Fruit fly (Drosophila melanogaster) whole organism, wandering third instar larva: ENCODE data around the gene CG33159.

ENCODE experiments used
- Abd-B ChIP-seq: fragments of >200 bp; optimal IDR thresholded peaks from 2 replicates; lab custom pipeline; 2017; ENCODE audit warnings: missing biosample characterization, missing genetic modification characterization
- CG32264 ChIP-seq: fragments of 200-800 bp; sonication (Bioruptor generic); optimal IDR thresholded peaks from 2 replicates; lab custom pipeline; 2016; ENCODE audit warnings: missing biosample characterization, missing genetic modification characterization
- CG9705 ChIP-seq: fragments of 200-800 bp; sonication (Bioruptor generic); optimal IDR thresholded peaks from 2 replicates; lab custom pipeline; 2018; ENCODE audit warnings: missing biosample characterization, mild to moderate bottlenecking, missing genetic modification characterization
- CrebA ChIP-seq: fragments of 200-800 bp; sonication (Bioruptor generic); optimal IDR thresholded peaks from 2 replicates; lab custom pipeline; 2016; ENCODE audit warnings: missing biosample characterization, mild to moderate bottlenecking, missing genetic modification characterization, borderline replicate concordance
- Dfd ChIP-seq: fragments of >200 bp; optimal IDR thresholded peaks from 2 replicates; lab custom pipeline; 2017; ENCODE audit warnings: missing biosample characterization, missing genetic modification characterization
- Dif ChIP-seq: fragments of 200-275, 200-300 bp; sonication (Bioruptor generic); optimal IDR thresholded peaks from 2 replicates; lab custom pipeline; 2018; ENCODE audit warnings: missing biosample characterization, missing genetic modification characterization; ENCODE audit not compliant: partially characterized antibody
- GATAd ChIP-seq: sonication (Bioruptor generic); optimal IDR thresholded peaks from 2 replicates; lab custom pipeline; 2016; ENCODE audit warnings: missing biosample characterization, missing genetic modification characterization
- HLH106 ChIP-seq: fragments of 200-800 bp; optimal IDR thresholded peaks from 3 replicates; lab custom pipeline; 2019; ENCODE audit warnings: missing biosample characterization, mild to moderate bottlenecking, missing genetic modification characterization, moderate library complexity
- Hnf4 ChIP-seq: fragments of 200-800 bp; sonication (Bioruptor generic); optimal IDR thresholded peaks from 2 replicates; lab custom pipeline; 2016; ENCODE audit warnings: missing biosample characterization, mild to moderate bottlenecking, missing genetic modification characterization
- Hr78 ChIP-seq: fragments of >200 bp; optimal IDR thresholded peaks from 2 replicates; lab custom pipeline; 2017; ENCODE audit warnings: missing biosample characterization, missing genetic modification characterization
- Hr83 ChIP-seq: fragments of 200-300 bp; sonication (Bioruptor generic); optimal IDR thresholded peaks from 2 replicates; lab custom pipeline; 2016; ENCODE audit warnings: missing biosample characterization, mild to moderate bottlenecking, missing genetic modification characterization, moderate library complexity; ENCODE audit not compliant: poor library complexity, severe bottlenecking
- Jra ChIP-seq: sonication (Bioruptor generic); optimal IDR thresholded peaks from 2 replicates; lab custom pipeline; 2016; ENCODE audit warnings: missing biosample characterization, missing genetic modification characterization
- Mio ChIP-seq: sonication (Bioruptor generic); optimal IDR thresholded peaks from 2 replicates; lab custom pipeline; 2016; ENCODE audit warnings: missing biosample characterization, missing genetic modification characterization
- Myc ChIP-seq: fragments of >200 bp; optimal IDR thresholded peaks from 2 replicates; lab custom pipeline; 2017
- N ChIP-seq: fragments of >200 bp; optimal IDR thresholded peaks from 2 replicates; lab custom pipeline; 2018; ENCODE audit warnings: missing biosample characterization, missing external identifiers, missing genetic modification characterization
- OdsH ChIP-seq: fragments of 200-800 bp; sonication (Bioruptor generic); optimal IDR thresholded peaks from 2 replicates; lab custom pipeline; 2016; ENCODE audit warnings: missing biosample characterization, mild to moderate bottlenecking, missing genetic modification characterization
- Rel ChIP-seq, 2 experiments: fragments of 200-800 bp; sonication (Bioruptor generic) in 1 of 2; optimal IDR thresholded peaks; 2 replicates in 1 of 2; 3 replicates in 1 of 2; lab custom pipeline; 2016 to 2019; ENCODE audit warnings: mild to moderate bottlenecking in 2 of 2, missing biosample characterization in 2 of 2, missing genetic modification characterization in 2 of 2, moderate library complexity in 1 of 2
- Sp1 ChIP-seq: fragments of 200-800 bp; sonication (Bioruptor generic); optimal IDR thresholded peaks from 3 replicates; lab custom pipeline; 2019; ENCODE audit warnings: missing biosample characterization, mild to moderate bottlenecking, missing genetic modification characterization, moderate library complexity
- Vsx2 ChIP-seq: fragments of 200-300, 225-300 bp; sonication (Bioruptor generic); optimal IDR thresholded peaks from 2 replicates; lab custom pipeline; 2018; ENCODE audit warnings: missing biosample characterization, missing genetic modification characterization; ENCODE audit not compliant: partially characterized antibody
- br ChIP-seq: fragments of 200-800 bp; sonication (Bioruptor generic); optimal IDR thresholded peaks from 2 replicates; lab custom pipeline; 2016; ENCODE audit warnings: missing biosample characterization, missing genetic modification characterization
- brk ChIP-seq: fragments of 200-800 bp; sonication (Bioruptor generic); optimal IDR thresholded peaks from 2 replicates; lab custom pipeline; 2016; ENCODE audit warnings: missing biosample characterization, mild to moderate bottlenecking, missing genetic modification characterization
- dl ChIP-seq, 2 experiments: fragments of 175-275, 200-275 bp in 1 of 2; fragments of 200-275 bp in 1 of 2; sonication (Bioruptor generic); optimal IDR thresholded peaks; lab custom pipeline; 2018; ENCODE audit warnings: mild to moderate bottlenecking in 2 of 2, missing biosample characterization in 2 of 2, missing genetic modification characterization in 2 of 2, moderate library complexity in 2 of 2; ENCODE audit not compliant: partially characterized antibody in 2 of 2, insufficient read depth in 1 of 2
- dmrt93B ChIP-seq: fragments of 200-800 bp; sonication (Bioruptor generic); optimal IDR thresholded peaks from 2 replicates; lab custom pipeline; 2018; ENCODE audit warnings: missing biosample characterization, mild to moderate bottlenecking, missing genetic modification characterization
- dsf ChIP-seq: sonication (Bioruptor generic); optimal IDR thresholded peaks from 2 replicates; lab custom pipeline; 2016; ENCODE audit warnings: missing biosample characterization, missing genetic modification characterization, borderline replicate concordance
- ey ChIP-seq: fragments of 200-800 bp; sonication (Bioruptor generic); optimal IDR thresholded peaks from 2 replicates; lab custom pipeline; 2016; ENCODE audit warnings: missing biosample characterization, missing genetic modification characterization
- foxo ChIP-seq, 2 experiments: fragments of 200-800 bp; sonication (Bioruptor generic); optimal IDR thresholded peaks; 2 replicates in 1 of 2; 3 replicates in 1 of 2; lab custom pipeline; 2016 to 2017; ENCODE audit warnings: missing biosample characterization in 2 of 2, missing genetic modification characterization in 2 of 2
- fru ChIP-seq: fragments of 200-800 bp; sonication (Bioruptor generic); optimal IDR thresholded peaks from 3 replicates; lab custom pipeline; 2016; ENCODE audit warnings: missing biosample characterization, mild to moderate bottlenecking, missing genetic modification characterization
- h ChIP-seq: fragments of 200-800 bp; sonication (Bioruptor generic); optimal IDR thresholded peaks from 3 replicates; lab custom pipeline; 2016; ENCODE audit warnings: missing biosample characterization, mild to moderate bottlenecking, missing genetic modification characterization
- jim ChIP-seq: fragments of 175-275, 200-325 bp; sonication (Bioruptor generic); optimal IDR thresholded peaks from 2 replicates; lab custom pipeline; 2016; ENCODE audit warnings: missing biosample characterization, mild to moderate bottlenecking, missing genetic modification characterization
- lola ChIP-seq: fragments of >200 bp; optimal IDR thresholded peaks from 2 replicates; lab custom pipeline; 2017; ENCODE audit warnings: missing biosample characterization, missing genetic modification characterization
- pan ChIP-seq: fragments of >200 bp; optimal IDR thresholded peaks from 2 replicates; lab custom pipeline; 2017
- psq ChIP-seq: fragments of 200-800 bp; sonication (Bioruptor generic); optimal IDR thresholded peaks from 3 replicates; lab custom pipeline; 2017; ENCODE audit warnings: missing biosample characterization, mild to moderate bottlenecking, missing genetic modification characterization, moderate library complexity
- rgr ChIP-seq: fragments of 200-800 bp; sonication (Bioruptor generic); optimal IDR thresholded peaks from 3 replicates; lab custom pipeline; 2016; ENCODE audit warnings: missing biosample characterization, mild to moderate bottlenecking, missing genetic modification characterization
- sage ChIP-seq: fragments of 200-800 bp; sonication (Bioruptor generic); optimal IDR thresholded peaks from 2 replicates; lab custom pipeline; 2016; ENCODE audit warnings: missing biosample characterization, mild to moderate bottlenecking, missing genetic modification characterization
- sv ChIP-seq: fragments of 200-800 bp; sonication (Bioruptor generic); optimal IDR thresholded peaks from 3 replicates; lab custom pipeline; 2016; ENCODE audit warnings: missing biosample characterization, missing genetic modification characterization
- tai ChIP-seq: sonication (Bioruptor generic); optimal IDR thresholded peaks from 2 replicates; lab custom pipeline; 2016; ENCODE audit warnings: missing biosample characterization, missing genetic modification characterization
- usp ChIP-seq: fragments of >200 bp; optimal IDR thresholded peaks from 2 replicates; lab custom pipeline; 2017; ENCODE audit warnings: missing biosample characterization, missing genetic modification characterization
- woc ChIP-seq: sonication (Bioruptor generic); optimal IDR thresholded peaks from 2 replicates; lab custom pipeline; 2016; ENCODE audit warnings: missing biosample characterization, mild to moderate bottlenecking, missing genetic modification characterization

The CG33159 gene

DNA sequence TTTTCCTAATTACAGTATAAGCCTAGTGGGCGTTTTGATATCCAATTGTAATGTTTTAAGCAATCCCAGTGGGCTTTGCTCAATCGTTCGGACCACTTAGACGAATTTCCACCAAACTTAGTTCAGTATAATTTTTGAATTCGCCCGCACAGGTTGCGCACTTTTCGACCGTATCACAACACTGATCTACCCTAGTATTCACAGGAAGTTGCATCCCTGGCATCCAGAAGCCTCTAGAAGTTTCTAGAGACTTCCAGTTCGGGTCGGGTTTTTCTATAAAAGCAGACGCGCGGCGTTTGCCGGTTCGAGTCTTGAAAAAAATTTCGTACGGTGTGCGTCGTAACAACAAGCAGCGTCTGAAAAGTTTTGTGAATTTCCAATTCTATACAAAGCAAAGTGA is 11.3 kb downstream of the CG33159 start, which contains the start of gene Hsp83:
TSS of gene Hsp83 (plus strand) at position 58 of the 400 bp plus-strand sequence.
- TF ChIP-seq CG9705 (GFP tag; lab: Kevin White, UChicago) (peak; percentile 94), Abd-B (GFP tag; lab: Kevin White, UChicago) (no peak), Hr83 (peak; percentile 99), jim (no peak), lola (GFP tag; lab: Kevin White, UChicago) (no peak), HLH106 (tag; lab: Kevin White, UChicago) (peak; percentile 87), Sp1 (GFP tag; lab: Kevin White, UChicago) (peak; percentile 98), woc (peak; percentile 65), N (GFP tag; lab: Kevin White, UChicago) (no peak), sage (GFP tag; lab: Kevin White, UChicago) (peak; percentile 95), dmrt93B (GFP tag; lab: Kevin White, UChicago) (peak; percentile 90), CrebA (no peak), sv (GFP tag; lab: Kevin White, UChicago) (peak; percentile 85), OdsH (GFP tag; lab: Kevin White, UChicago) (peak; percentile 94), Dif (peak; percentile 27), Dfd (GFP tag; lab: Kevin White, UChicago) (no peak), rgr (GFP tag; lab: Kevin White, UChicago) (peak; percentile 98), dl (GFP tag; optimal IDR thresholded peaks at IDR 0.05; lab: Kevin White, UChicago; ENCODE audit: insufficient read depth in 1 of 2, partially characterized antibody in 2 of 2) (no peak), foxo (GFP tag; optimal IDR thresholded peaks at IDR 0.05; lab: Kevin White, UChicago) (peak; percentile 87 to 93), ey (GFP tag; lab: Kevin White, UChicago) (peak; percentile 80), br (GFP tag; lab: Kevin White, UChicago) (peak; percentile 98), Myc (lab: Kevin White, UChicago) (no peak), fru (GFP tag; lab: Kevin White, UChicago) (peak; percentile 95), CG32264 (GFP tag; lab: Kevin White, UChicago) (peak; percentile 86), psq (GFP tag; lab: Kevin White, UChicago) (peak; percentile 80), Hnf4 (GFP tag; lab: Kevin White, UChicago) (peak; percentile 92), h (GFP tag; lab: Kevin White, UChicago) (peak; percentile 96), usp (no peak), Jra (peak; percentile 68), Hr78 (no peak), tai (no peak), GATAd (GFP tag; lab: Kevin White, UChicago) (no peak), Rel (GFP tag; optimal IDR thresholded peaks at IDR 0.05; lab: Kevin White, UChicago) (peak; percentile 81), Rel (tag; optimal IDR thresholded peaks at IDR 0.05; lab: Kevin White, UChicago) (peak; percentile 88), brk (GFP tag; lab: Kevin White, UChicago) (peak; percentile 90), dsf (GFP tag; lab: Kevin White, UChicago) (peak; percentile 78), pan (lab: Kevin White, UChicago) (no peak), Mio (GFP tag; lab: Kevin White, UChicago) (peak; percentile 57), Vsx2 (GFP tag; lab: Kevin White, UChicago) (no peak)

DNA sequence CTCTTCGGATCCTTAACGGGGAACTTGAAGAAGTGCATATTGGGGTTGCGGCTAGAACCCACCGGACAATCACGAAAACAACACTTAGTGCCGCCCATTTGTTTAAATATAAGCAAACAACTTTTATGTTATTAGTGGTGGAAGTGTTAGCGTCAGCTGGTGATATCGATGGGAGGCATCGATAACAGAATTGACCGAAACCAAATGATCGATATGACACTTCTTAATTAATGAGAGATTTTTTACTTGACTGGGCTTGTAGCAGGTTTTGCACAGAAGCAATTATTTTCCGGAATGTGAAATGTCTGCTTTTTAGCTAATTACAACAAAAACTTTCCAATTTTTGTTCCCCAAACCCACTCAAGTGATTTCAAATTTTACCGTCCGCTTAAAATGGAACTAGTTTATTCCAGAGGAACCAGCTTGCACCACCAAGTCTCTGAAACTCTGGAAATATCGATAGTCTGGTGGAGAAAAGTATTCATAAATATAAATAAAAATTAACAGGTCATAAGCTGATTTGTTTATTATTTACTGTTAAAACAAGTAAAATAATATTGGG is 11.8 kb downstream of the CG33159 start, which contains the start of gene CG14965:
TSS of gene CG14965 (minus strand) at position 159 of the 562 bp plus-strand sequence.
- TF ChIP-seq Abd-B (GFP tag; lab: Kevin White, UChicago) = no peak
- TF ChIP-seq woc = no peak
- no peak for TF ChIP-seq tai
- no peak for TF ChIP-seq psq (GFP tag; lab: Kevin White, UChicago)
- TF ChIP-seq Sp1 (GFP tag; lab: Kevin White, UChicago) = no peak
- TF ChIP-seq Hnf4 (GFP tag; lab: Kevin White, UChicago) = no peak
- TF ChIP-seq Dif = no peak
- TF ChIP-seq Jra = peak; percentile 8
- no peak for TF ChIP-seq usp
- peak; percentile 76 for TF ChIP-seq Hr83
- no peak for TF ChIP-seq brk (GFP tag; lab: Kevin White, UChicago)
- TF ChIP-seq GATAd (GFP tag; lab: Kevin White, UChicago) = no peak
